Worm (Caenorhabditis elegans) whole organism, late embryonic: ENCODE data around the gene srj-18.

Experiments used
- F13H6.1 ChIP-seq: sonication (generic microtip); optimal IDR thresholded peaks from 2 replicates; lab custom pipeline; 2016; ENCODE audit warnings: missing genetic modification characterization, missing compliant biosample characterization
- T23F11.4 ChIP-seq: fragments of 200-800 bp; sonication (Bioruptor generic); optimal IDR thresholded peaks from 2 replicates; lab custom pipeline; 2018; ENCODE audit warnings: mild to moderate bottlenecking, missing genetic modification characterization, missing compliant biosample characterization
- Y22D7AL.16 ChIP-seq: sonication (generic microtip); optimal IDR thresholded peaks from 2 replicates; lab custom pipeline; 2016; ENCODE audit warnings: missing genetic modification characterization, missing compliant biosample characterization
- ama-1 ChIP-seq: fragments of 150-350 bp; optimal IDR thresholded peaks from 2 replicates; lab custom pipeline; 2014
- ceh-30 ChIP-seq: fragments of 150-350 bp; optimal IDR thresholded peaks from 2 replicates; lab custom pipeline; 2014; ENCODE audit warnings: missing biosample characterization, missing genetic modification characterization
- ceh-48 ChIP-seq: sonication (generic microtip); optimal IDR thresholded peaks from 2 replicates; lab custom pipeline; 2016; ENCODE audit warnings: missing genetic modification characterization, inconsistent platforms, missing compliant biosample characterization
- ceh-9 ChIP-seq: sonication (generic microtip); optimal IDR thresholded peaks from 2 replicates; lab custom pipeline; 2016; ENCODE audit warnings: mild to moderate bottlenecking, missing genetic modification characterization, inconsistent platforms, missing compliant biosample characterization
- nfya-1 ChIP-seq: sonication (generic microtip); optimal IDR thresholded peaks from 2 replicates; lab custom pipeline; 2017; ENCODE audit warnings: missing genetic modification characterization, mild to moderate bottlenecking, missing compliant biosample characterization, antibody characterized with exemption, moderate library complexity
- tbx-2 ChIP-seq: sonication (generic microtip); optimal IDR thresholded peaks from 2 replicates; lab custom pipeline; 2016; ENCODE audit warnings: missing genetic modification characterization, missing compliant biosample characterization

DNA sequence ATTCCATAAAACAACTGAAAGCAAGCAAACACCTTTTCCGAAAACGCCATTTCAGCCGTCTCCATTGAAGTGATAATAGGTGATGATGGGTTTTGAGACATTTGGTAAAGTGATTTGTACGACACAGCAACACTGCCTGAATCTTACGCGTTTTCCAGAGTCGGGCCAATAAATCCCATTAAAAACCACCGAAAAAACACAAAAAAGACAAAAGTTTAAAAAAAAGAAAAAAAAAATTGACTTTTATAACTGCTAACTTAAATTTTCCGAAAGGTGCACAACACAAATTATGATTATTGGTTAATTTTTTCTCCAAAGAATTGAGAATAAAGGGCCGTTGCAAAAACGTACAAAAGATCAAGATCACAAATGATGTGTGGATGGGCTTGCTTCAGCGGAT lies 39.8 kb upstream of the srj-18 start, which contains the start of gene srg-57:
- TF ChIP-seq ama-1 (lab: Kevin White, UChicago) (no peak), ceh-9 (no peak), nfya-1 (tag; lab: Kevin White, UChicago) (no peak), F13H6.1 (tag; lab: Kevin White, UChicago) (no peak), ceh-48 (tag; lab: Kevin White, UChicago) (no peak), Y22D7AL.16 (tag; lab: Kevin White, UChicago) (no peak), tbx-2 (no peak), T23F11.4 (GFP tag; lab: Kevin White, UChicago) (no peak), ceh-30 (no peak)
